Fruit fly (Drosophila melanogaster) S2 (cell line): ENCODE measurements around the gene CG9550.

Source experiments
- CG8478 ChIP-seq: fragments of >200 bp; optimal IDR thresholded peaks from 2 replicates; lab custom pipeline; 2018
- CTCF ChIP-seq, 2 experiments: fragments of >200 bp; optimal IDR thresholded peaks; 2 replicates each; lab custom pipeline; 2018

DNA sequence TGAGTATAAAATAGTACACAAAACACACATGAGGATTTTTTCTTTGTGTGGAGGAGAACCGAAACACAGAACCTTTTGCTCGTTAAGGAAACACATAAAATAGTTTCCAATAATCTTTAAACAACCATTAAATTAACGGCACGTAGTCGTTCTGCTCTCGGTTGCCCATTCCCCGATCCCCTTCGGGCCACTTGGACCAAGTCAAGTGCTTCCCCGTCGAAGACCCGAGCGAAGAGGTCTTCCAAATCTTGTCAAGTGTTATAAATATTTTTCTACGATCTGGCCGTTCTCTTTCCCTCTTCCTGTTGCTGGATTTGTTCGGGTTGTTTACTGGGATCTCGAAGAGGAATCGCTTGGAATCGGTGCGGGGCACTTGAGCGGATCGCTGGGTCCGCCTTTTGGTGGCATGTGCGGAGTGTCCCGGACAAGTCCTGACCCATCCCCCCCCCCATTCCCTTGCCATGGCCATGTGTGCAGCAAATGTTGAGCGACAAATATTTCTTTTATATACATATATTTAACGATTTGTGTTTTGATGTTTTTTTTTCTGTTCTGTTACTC is 34.2 kb downstream of the CG9550 start:
- no peak for TF ChIP-seq CG8478 (lab: Kevin White, UChicago)
- no peak for TF ChIP-seq CTCF (optimal IDR thresholded peaks at IDR 0.05; lab: Kevin White, UChicago)
